Fruit fly (Drosophila melanogaster) whole organism, embryonic: Measurements from ENCODE around the gene TFAM.

Experiments
- Atf6 ChIP-seq: fragments of 200-800 bp; sonication (Bioruptor generic); IDR thresholded peaks from 2 replicates; pipeline ENCODE4 v1.3.6; 2022; ENCODE audit warnings: missing biosample characterization, missing genetic modification characterization
- CG11247 ChIP-seq: fragments of 200-800 bp; sonication (Bioruptor generic); IDR thresholded peaks from 2 replicates; pipeline ENCODE4 v1.3.6; 2022; ENCODE audit warnings: missing biosample characterization, missing genetic modification characterization
- CG12071 ChIP-seq: fragments of 200-800 bp; sonication (Bioruptor generic); optimal IDR thresholded peaks from 3 replicates; lab custom pipeline; 2018; ENCODE audit warnings: missing biosample characterization, mild to moderate bottlenecking, missing genetic modification characterization
- CG12104 ChIP-seq: fragments of 200-800 bp; sonication (Bioruptor generic); optimal IDR thresholded peaks from 3 replicates; lab custom pipeline; 2016; ENCODE audit warnings: missing biosample characterization, missing genetic modification characterization
- CG12236 ChIP-seq: fragments of 200-800 bp; sonication (Bioruptor generic); optimal IDR thresholded peaks from 2 replicates; lab custom pipeline; 2016; ENCODE audit warnings: missing biosample characterization, missing genetic modification characterization
- CG13287 ChIP-seq: fragments of 200-800 bp; sonication (Bioruptor generic); IDR thresholded peaks from 2 replicates; pipeline ENCODE4 v1.3.6; 2022; ENCODE audit warnings: missing biosample characterization, missing genetic modification characterization; ENCODE audit not compliant: partially characterized antibody
- CG13894 ChIP-seq: fragments of 200-800 bp; sonication (Bioruptor generic); optimal IDR thresholded peaks from 3 replicates; lab custom pipeline; 2018; ENCODE audit warnings: missing biosample characterization, mild to moderate bottlenecking, missing genetic modification characterization, moderate library complexity
- CG14014 ChIP-seq: fragments of 200-800 bp; sonication (Bioruptor generic); IDR thresholded peaks from 2 replicates; pipeline ENCODE4 v1.3.6; 2022; ENCODE audit warnings: missing biosample characterization, missing genetic modification characterization
- CG14441 ChIP-seq: fragments of 200-800 bp; sonication (Bioruptor generic); IDR thresholded peaks from 2 replicates; pipeline ENCODE4 v1.3.6; 2022; ENCODE audit warnings: missing biosample characterization, missing genetic modification characterization
- CG1603 ChIP-seq: fragments of 200-800 bp; sonication (Bioruptor generic); optimal IDR thresholded peaks from 2 replicates; lab custom pipeline; 2019; ENCODE audit warnings: missing biosample characterization, mild to moderate bottlenecking, missing genetic modification characterization, moderate library complexity
- CG16813 ChIP-seq: fragments of 200-800 bp; sonication (Bioruptor generic); IDR thresholded peaks from 3 replicates; pipeline ENCODE4 v1.3.6; 2022; ENCODE audit warnings: missing biosample characterization, missing genetic modification characterization; ENCODE audit not compliant: partially characterized antibody
- CG17186 ChIP-seq: fragments of 200-800 bp; sonication (Bioruptor generic); optimal IDR thresholded peaks from 3 replicates; lab custom pipeline; 2017; ENCODE audit warnings: missing biosample characterization, missing genetic modification reagents, missing genetic modification characterization
- CG17385 ChIP-seq: fragments of 200-800 bp; sonication (Bioruptor generic); optimal IDR thresholded peaks from 3 replicates; lab custom pipeline; 2018; ENCODE audit warnings: missing biosample characterization, mild to moderate bottlenecking, missing genetic modification characterization
- CG18764 ChIP-seq: fragments of 200-800 bp; sonication (Bioruptor generic); optimal IDR thresholded peaks from 3 replicates; lab custom pipeline; 2016; ENCODE audit warnings: missing biosample characterization, missing genetic modification characterization
- CG2116 ChIP-seq: fragments of 200-800 bp; sonication (Bioruptor generic); optimal IDR thresholded peaks from 3 replicates; lab custom pipeline; 2018; ENCODE audit warnings: missing biosample characterization, mild to moderate bottlenecking, missing genetic modification characterization
- CG30431 ChIP-seq: fragments of 200-800 bp; sonication (Bioruptor generic); optimal IDR thresholded peaks from 2 replicates; lab custom pipeline; 2017; ENCODE audit warnings: missing biosample characterization, missing genetic modification characterization
- CG31388 ChIP-seq: fragments of 200-800 bp; sonication (Bioruptor generic); optimal IDR thresholded peaks from 2 replicates; lab custom pipeline; 2016; ENCODE audit warnings: missing biosample characterization, missing genetic modification characterization
- CG3281 ChIP-seq: fragments of 200-800 bp; sonication (Bioruptor generic); optimal IDR thresholded peaks from 3 replicates; lab custom pipeline; 2017; ENCODE audit warnings: missing biosample characterization, mild to moderate bottlenecking, missing genetic modification characterization
- CG34376 ChIP-seq: fragments of 200-800 bp; sonication (Bioruptor generic); optimal IDR thresholded peaks from 2 replicates; lab custom pipeline; 2018; ENCODE audit warnings: missing biosample characterization, mild to moderate bottlenecking, missing genetic modification characterization
- CG4404 ChIP-seq: fragments of 200-800 bp; sonication (Bioruptor generic); IDR thresholded peaks from 2 replicates; pipeline ENCODE4 v1.3.6; 2022; ENCODE audit warnings: missing biosample characterization, missing genetic modification characterization
- CG6854 ChIP-seq: fragments of 200-800 bp; sonication (Bioruptor generic); optimal IDR thresholded peaks from 3 replicates; lab custom pipeline; 2017; ENCODE audit warnings: missing biosample characterization, mild to moderate bottlenecking, missing genetic modification characterization
- CG8924 ChIP-seq: fragments of 200-800 bp; optimal IDR thresholded peaks from 3 replicates; lab custom pipeline; 2019; ENCODE audit warnings: missing biosample characterization, mild to moderate bottlenecking, missing genetic modification characterization, moderate library complexity
- CG9817 ChIP-seq: fragments of 200-800 bp; sonication (Bioruptor generic); optimal IDR thresholded peaks from 2 replicates; lab custom pipeline; 2018; ENCODE audit warnings: missing biosample characterization, mild to moderate bottlenecking, missing genetic modification characterization, moderate library complexity
- CG9876 ChIP-seq: fragments of 200-800 bp; sonication (Bioruptor generic); optimal IDR thresholded peaks from 2 replicates; lab custom pipeline; 2016; ENCODE audit warnings: missing biosample characterization, missing genetic modification characterization
- CG9932 ChIP-seq: fragments of 200-800 bp; sonication (Bioruptor generic); IDR thresholded peaks from 2 replicates; pipeline ENCODE4 v1.3.6; 2022; ENCODE audit warnings: missing biosample characterization, missing genetic modification characterization
- Deaf1 ChIP-seq: fragments of 200-800 bp; optimal IDR thresholded peaks from 3 replicates; lab custom pipeline; 2019; ENCODE audit warnings: missing biosample characterization, mild to moderate bottlenecking, missing genetic modification characterization, moderate library complexity
- Fer2 ChIP-seq: fragments of 200-800 bp; sonication (Bioruptor generic); optimal IDR thresholded peaks from 2 replicates; lab custom pipeline; 2018; ENCODE audit warnings: missing biosample characterization, mild to moderate bottlenecking, missing genetic modification characterization, moderate library complexity
- HHEX ChIP-seq: fragments of 200-800 bp; sonication (Bioruptor generic); optimal IDR thresholded peaks from 3 replicates; lab custom pipeline; 2017; ENCODE audit warnings: missing biosample characterization, mild to moderate bottlenecking, missing genetic modification characterization, missing genetic modification reagents
- MESR4 ChIP-seq: fragments of 200-800 bp; sonication (Bioruptor generic); optimal IDR thresholded peaks from 2 replicates; lab custom pipeline; 2018; ENCODE audit warnings: missing biosample characterization, mild to moderate bottlenecking, missing genetic modification characterization, moderate library complexity
- PHDP ChIP-seq: fragments of 200-800 bp; sonication (Bioruptor generic); optimal IDR thresholded peaks from 3 replicates; lab custom pipeline; 2018; ENCODE audit warnings: missing biosample characterization, mild to moderate bottlenecking, missing genetic modification characterization, moderate library complexity
- Ravus ChIP-seq: fragments of 200-800 bp; sonication (Bioruptor generic); IDR thresholded peaks from 2 replicates; pipeline ENCODE4 v1.3.6; 2022; ENCODE audit warnings: missing biosample characterization, missing genetic modification characterization
- Rx ChIP-seq: fragments of 200-800 bp; sonication (Bioruptor generic); IDR thresholded peaks from 2 replicates; pipeline ENCODE4 v1.3.6; 2022; ENCODE audit warnings: missing biosample characterization, missing genetic modification characterization
- Sox102F ChIP-seq: fragments of 200-800 bp; sonication (Bioruptor generic); optimal IDR thresholded peaks from 2 replicates; lab custom pipeline; 2018; ENCODE audit warnings: missing biosample characterization, mild to moderate bottlenecking, missing genetic modification characterization, moderate library complexity
- bbx ChIP-seq: fragments of 200-800 bp; sonication (Bioruptor generic); IDR thresholded peaks from 2 replicates; pipeline ENCODE4 v1.3.6; 2022; ENCODE audit warnings: missing biosample characterization, missing genetic modification characterization; ENCODE audit not compliant: partially characterized antibody
- croc ChIP-seq: fragments of 200-800 bp; sonication (Bioruptor generic); conservative IDR thresholded peaks from 3 replicates; pipeline ENCODE4 v1.3.6; 2022; ENCODE audit warnings: missing biosample characterization, missing genetic modification characterization
- danr ChIP-seq: fragments of 200-800 bp; sonication (Bioruptor generic); IDR thresholded peaks from 2 replicates; pipeline ENCODE4 v1.3.6; 2022; ENCODE audit warnings: missing biosample characterization, missing genetic modification characterization
- esg ChIP-seq: fragments of 200-800 bp; sonication (Bioruptor generic); conservative IDR thresholded peaks from 2 replicates; pipeline ENCODE4 v1.3.6; 2022; ENCODE audit warnings: missing biosample characterization, missing genetic modification characterization
- eve ChIP-seq, 2 experiments: fragments of >200 bp; optimal IDR thresholded peaks; 2 replicates each; lab custom pipeline; 2017; ENCODE audit warnings: missing biosample characterization in 2 of 2, missing genetic modification characterization in 2 of 2
- mam ChIP-seq: fragments of 200-800 bp; sonication (Bioruptor generic); optimal IDR thresholded peaks from 3 replicates; lab custom pipeline; 2016; ENCODE audit warnings: missing biosample characterization, missing genetic modification characterization
- pan ChIP-seq, 4 experiments: fragments of >200 bp in 3 of 4; fragments of 200-800 bp in 1 of 4; sonication (Bioruptor generic) in 1 of 4; optimal IDR thresholded peaks in 3 of 4; IDR thresholded peaks in 1 of 4; 2 replicates each; pipeline versions ENCODE4 v1.3.6 to Lab custom; 2017 to 2022; ENCODE audit warnings: missing biosample characterization in 2 of 4, missing genetic modification characterization in 2 of 4, mixed read lengths in 1 of 4
- phol ChIP-seq: fragments of 200-800 bp; sonication (Bioruptor generic); optimal IDR thresholded peaks from 3 replicates; lab custom pipeline; 2018; ENCODE audit warnings: missing biosample characterization, mild to moderate bottlenecking, missing genetic modification characterization, moderate library complexity
- ro ChIP-seq: fragments of 200-800 bp; sonication (Bioruptor generic); IDR thresholded peaks from 2 replicates; pipeline ENCODE4 v1.3.6; 2022; ENCODE audit warnings: missing biosample characterization, missing genetic modification characterization
- shn ChIP-seq: fragments of 200-800 bp; sonication (Bioruptor generic); optimal IDR thresholded peaks from 3 replicates; lab custom pipeline; 2016; ENCODE audit warnings: missing biosample characterization, missing genetic modification characterization
- sim ChIP-seq: fragments of 200-800 bp; sonication (Bioruptor generic); IDR thresholded peaks from 2 replicates; pipeline ENCODE4 v1.3.6; 2022; ENCODE audit warnings: missing biosample characterization, missing genetic modification characterization
- tin ChIP-seq: fragments of 200-800 bp; sonication (Bioruptor generic); optimal IDR thresholded peaks from 3 replicates; lab custom pipeline; 2016; ENCODE audit warnings: missing biosample characterization, missing genetic modification characterization
- toy ChIP-seq: fragments of 200-800 bp; sonication (Bioruptor generic); IDR thresholded peaks from 2 replicates; pipeline ENCODE4 v1.3.6; 2022; ENCODE audit warnings: missing biosample characterization, missing genetic modification characterization
- tx ChIP-seq: fragments of 200-800 bp; sonication (Bioruptor generic); optimal IDR thresholded peaks from 2 replicates; lab custom pipeline; 2016; ENCODE audit warnings: missing biosample characterization, missing genetic modification characterization
- zf30C ChIP-seq: fragments of 200-800 bp; sonication (Bioruptor generic); optimal IDR thresholded peaks from 3 replicates; lab custom pipeline; 2018; ENCODE audit warnings: missing biosample characterization, mild to moderate bottlenecking, missing genetic modification characterization

The TFAM gene

DNA sequence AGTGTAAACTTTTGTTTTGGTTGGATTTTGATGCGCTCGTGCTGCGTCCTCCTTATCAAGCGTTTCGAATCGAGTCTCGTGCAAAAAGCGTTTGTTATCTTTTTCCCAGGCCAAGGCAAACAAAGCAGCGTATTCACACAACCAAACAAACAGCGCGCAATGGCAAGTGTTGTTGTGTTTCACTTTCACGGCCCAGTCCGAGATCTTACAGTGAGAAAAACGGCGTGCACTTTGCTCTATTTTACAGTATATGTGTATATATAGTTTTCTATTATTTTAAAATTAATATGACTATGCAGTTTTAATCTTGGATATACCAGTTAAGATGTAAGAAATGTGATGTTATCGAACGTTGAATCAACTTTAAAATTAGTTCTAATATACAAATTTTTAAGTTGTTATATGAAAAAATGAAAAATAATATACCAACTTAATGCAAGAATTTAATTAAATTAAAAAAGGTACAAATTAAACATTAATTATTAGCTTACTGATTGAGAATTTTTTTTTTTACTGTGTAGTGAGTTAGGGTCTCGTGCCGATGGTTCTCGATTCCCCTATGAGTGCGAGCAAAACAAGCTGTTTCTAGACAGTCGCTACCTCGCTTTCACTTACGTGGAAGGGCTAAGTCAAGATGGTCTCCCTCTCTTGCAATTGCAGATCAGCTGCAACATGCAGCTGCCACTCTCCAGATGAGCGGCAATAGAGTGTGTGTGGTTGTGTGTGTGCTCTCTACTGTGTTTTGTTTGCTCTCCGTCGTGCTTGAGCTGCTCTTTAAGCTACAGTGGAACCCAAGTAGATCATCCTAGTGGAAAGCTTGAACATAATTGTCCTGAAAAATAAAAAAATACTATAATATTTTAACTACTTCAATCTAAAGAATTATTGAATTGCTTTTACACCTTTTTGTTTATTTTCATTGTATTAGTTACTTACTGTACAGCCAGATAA is 17.7 kb upstream of the TFAM start (continued):
- TF ChIP-seq HHEX (GFP tag; lab: Kevin White, UChicago) (peak; percentile 80), Atf6 (GFP tag; lab: Robert Waterston, UW) (peak; percentile 28; the same call in 1 of the 2 replicates), CG12104 (GFP tag; lab: Kevin White, UChicago) (peak; percentile 82), Ravus (GFP tag; lab: Robert Waterston, UW) (peak; percentile 66), CG9932 (no peak), Fer2 (tag; lab: Kevin White, UChicago) (peak; percentile 58), CG8924 (peak; percentile 94), CG9876 (GFP tag; lab: Kevin White, UChicago) (no peak), CG6854 (GFP tag; lab: Kevin White, UChicago) (peak; percentile 41), danr (GFP tag; lab: Robert Waterston, UW) (peak; percentile 68), CG31388 (peak; percentile 55), CG12071 (GFP tag; lab: Kevin White, UChicago) (no peak), toy (GFP tag; lab: Robert Waterston, UW) (peak; percentile 55; the same call in 1 of the 2 replicates), bbx (GFP tag; lab: Robert Waterston, UW) (no peak), MESR4 (GFP tag; lab: Kevin White, UChicago) (no peak), tin (peak; percentile 85), CG1603 (tag; lab: Kevin White, UChicago) (peak; percentile 54), CG13287 (GFP tag; lab: Robert Waterston, UW) (no peak), croc (GFP tag; lab: Robert Waterston, UW) (peak; percentile 92), CG34376 (GFP tag; lab: Kevin White, UChicago) (peak; percentile 36), CG9817 (tag; lab: Kevin White, UChicago) (peak; percentile 75), CG4404 (GFP tag; lab: Robert Waterston, UW) (peak; percentile 81), phol (tag; lab: Kevin White, UChicago) (peak; percentile 97), CG30431 (GFP tag; lab: Kevin White, UChicago) (peak; percentile 68), PHDP (peak; percentile 93), CG11247 (peak; percentile 23), esg (peak; percentile 66), CG18764 (GFP tag; lab: Kevin White, UChicago) (peak; percentile 79), pan (optimal IDR thresholded peaks at IDR 0.05; lab: Kevin White, UChicago) (no peak), pan (GFP tag; optimal IDR thresholded peaks at IDR 0.05 in 1 of 2, IDR thresholded peaks at IDR 0.05 in 1 of 2) (peak in 1 of 2 experiments; percentile 82), CG17385 (GFP tag; lab: Kevin White, UChicago) (peak; percentile 82), zf30C (GFP tag; lab: Kevin White, UChicago) (peak; percentile 93), CG14014 (peak; percentile 68), CG16813 (GFP tag; lab: Robert Waterston, UW) (no peak), tx (GFP tag; lab: Kevin White, UChicago) (no peak), CG14441 (GFP tag; lab: Robert Waterston, UW) (peak; percentile 64), CG12236 (GFP tag; lab: Kevin White, UChicago) (no peak), CG3281 (peak; percentile 79), CG17186 (GFP tag; lab: Kevin White, UChicago) (peak; percentile 17), CG13894 (tag; lab: Kevin White, UChicago) (no peak), shn (GFP tag; lab: Kevin White, UChicago) (no peak), CG2116 (peak; percentile 50), Deaf1 (tag; lab: Kevin White, UChicago) (peak; percentile 75), ro (peak; percentile 42; the same call in 1 of the 2 replicates), Sox102F (GFP tag; lab: Kevin White, UChicago) (peak; percentile 93), eve (GFP tag; optimal IDR thresholded peaks at IDR 0.05; lab: Kevin White, UChicago) (no peak), mam (GFP tag; lab: Kevin White, UChicago) (no peak), Rx (GFP tag; lab: Robert Waterston, UW) (0 out of 2 replicates have a peak, but pooled peaks have one; percentile 32), sim (GFP tag; lab: Robert Waterston, UW) (peak; percentile 79)
